Fruit fly (Drosophila melanogaster) whole organism, embryonic: ENCODE data around the gene CG13315.

Experiments
- BtbVII ChIP-seq: fragments of 200-800 bp; sonication (Bioruptor generic); optimal IDR thresholded peaks from 3 replicates; lab custom pipeline; 2017; ENCODE audit warnings: missing biosample characterization, mild to moderate bottlenecking, missing genetic modification characterization
- CG10979 ChIP-seq: fragments of 200-800 bp; sonication (Bioruptor generic); optimal IDR thresholded peaks from 2 replicates; lab custom pipeline; 2018; ENCODE audit warnings: missing biosample characterization, mild to moderate bottlenecking, missing genetic modification characterization, moderate library complexity
- CG14667 ChIP-seq: fragments of 200-800 bp; sonication (Bioruptor generic); IDR thresholded peaks from 2 replicates; pipeline ENCODE4 v1.3.6; 2022; ENCODE audit warnings: missing biosample characterization, missing genetic modification characterization
- CG14860 ChIP-seq: fragments of 200-800 bp; sonication (Bioruptor generic); IDR thresholded peaks from 3 replicates; pipeline ENCODE4 v1.3.6; 2022; ENCODE audit warnings: missing biosample characterization, missing genetic modification characterization; ENCODE audit not compliant: partially characterized antibody
- CG15514 ChIP-seq: fragments of 200-800 bp; sonication (Bioruptor generic); optimal IDR thresholded peaks from 3 replicates; lab custom pipeline; 2017; ENCODE audit warnings: missing biosample characterization, missing genetic modification characterization, mild to moderate bottlenecking, moderate library complexity, missing genetic modification reagents
- CG16815 ChIP-seq: fragments of 200-800 bp; sonication (Bioruptor generic); optimal IDR thresholded peaks from 3 replicates; lab custom pipeline; 2017; ENCODE audit warnings: missing biosample characterization, mild to moderate bottlenecking, missing genetic modification characterization
- CG17328 ChIP-seq: fragments of 200-800 bp; sonication (Bioruptor generic); IDR thresholded peaks from 2 replicates; pipeline ENCODE4 v1.3.6; 2022; ENCODE audit warnings: missing biosample characterization, missing genetic modification characterization
- CG17361 ChIP-seq: fragments of 200-800 bp; sonication (Bioruptor generic); IDR thresholded peaks from 3 replicates; pipeline ENCODE4 v1.3.6; 2022; ENCODE audit warnings: missing biosample characterization, missing genetic modification characterization
- CG17385 ChIP-seq: fragments of 200-800 bp; sonication (Bioruptor generic); optimal IDR thresholded peaks from 3 replicates; lab custom pipeline; 2018; ENCODE audit warnings: missing biosample characterization, mild to moderate bottlenecking, missing genetic modification characterization
- CG17829 ChIP-seq: fragments of 200-800 bp; optimal IDR thresholded peaks from 2 replicates; lab custom pipeline; 2019; ENCODE audit warnings: missing biosample characterization, mild to moderate bottlenecking, missing genetic modification characterization, moderate library complexity
- CG18262 ChIP-seq: fragments of 200-800 bp; optimal IDR thresholded peaks from 3 replicates; lab custom pipeline; 2019; ENCODE audit warnings: missing biosample characterization, mild to moderate bottlenecking, missing genetic modification characterization, moderate library complexity
- CG4360 ChIP-seq: fragments of 200-800 bp; sonication (Bioruptor generic); IDR thresholded peaks from 2 replicates; pipeline ENCODE4 v1.3.6; 2022; ENCODE audit warnings: missing biosample characterization, missing genetic modification characterization
- CG6689 ChIP-seq: fragments of 200-800 bp; sonication (Bioruptor generic); IDR thresholded peaks from 2 replicates; pipeline ENCODE4 v1.3.6; 2022; ENCODE audit warnings: missing biosample characterization, missing genetic modification characterization
- CG8359 ChIP-seq: fragments of 200-800 bp; sonication (Bioruptor generic); optimal IDR thresholded peaks from 2 replicates; lab custom pipeline; 2017; ENCODE audit warnings: missing biosample characterization, mild to moderate bottlenecking, missing genetic modification characterization, borderline replicate concordance
- CTCF ChIP-seq: fragments of 200-800 bp; sonication (Bioruptor generic); optimal IDR thresholded peaks from 2 replicates; lab custom pipeline; 2017; ENCODE audit warnings: missing biosample characterization, mild to moderate bottlenecking, missing genetic modification characterization, moderate library complexity
- Dll ChIP-seq: fragments of 200-800 bp; sonication (Bioruptor generic); IDR thresholded peaks from 4 replicates; pipeline ENCODE4 v1.3.6; 2022; ENCODE audit warnings: missing biosample characterization, missing genetic modification characterization; ENCODE audit not compliant: partially characterized antibody
- Fer3 ChIP-seq: fragments of 200-800 bp; sonication (Bioruptor generic); optimal IDR thresholded peaks from 2 replicates; lab custom pipeline; 2018; ENCODE audit warnings: missing biosample characterization, mild to moderate bottlenecking, missing genetic modification characterization, moderate library complexity
- GATAe ChIP-seq: fragments of 200-800 bp; sonication (Bioruptor generic); conservative IDR thresholded peaks from 2 replicates; pipeline ENCODE4 v1.3.6; 2022; ENCODE audit warnings: missing biosample characterization, missing genetic modification characterization
- Jarid2 ChIP-seq: fragments of 200-800 bp; sonication (Bioruptor generic); optimal IDR thresholded peaks from 3 replicates; lab custom pipeline; 2017; ENCODE audit warnings: mild to moderate bottlenecking, missing biosample characterization, missing genetic modification reagents, missing genetic modification characterization
- Oli ChIP-seq: fragments of 200-800 bp; sonication (Bioruptor generic); optimal IDR thresholded peaks from 2 replicates; lab custom pipeline; 2018; ENCODE audit warnings: missing biosample characterization, mild to moderate bottlenecking, missing genetic modification characterization, moderate library complexity
- Pdp1 ChIP-seq, 2 experiments: fragments of 200-800 bp; sonication (Bioruptor generic); optimal IDR thresholded peaks; 3 replicates each; lab custom pipeline; 2016; ENCODE audit warnings: missing biosample characterization in 2 of 2, missing genetic modification characterization in 2 of 2, mild to moderate bottlenecking in 1 of 2, moderate library complexity in 1 of 2
- Ptx1 ChIP-seq: fragments of 200-800 bp; sonication (Bioruptor generic); IDR thresholded peaks from 2 replicates; pipeline ENCODE4 v1.3.6; 2022; ENCODE audit warnings: missing biosample characterization, missing genetic modification characterization
- amos ChIP-seq: fragments of 200-800 bp; sonication (Bioruptor generic); IDR thresholded peaks from 2 replicates; pipeline ENCODE4 v1.3.6; 2022; ENCODE audit warnings: missing biosample characterization, missing genetic modification characterization; ENCODE audit not compliant: partially characterized antibody
- cg ChIP-seq: fragments of 200-800 bp; sonication (Bioruptor generic); optimal IDR thresholded peaks from 3 replicates; lab custom pipeline; 2019; ENCODE audit warnings: missing biosample characterization, mild to moderate bottlenecking, missing genetic modification characterization, moderate library complexity
- chm ChIP-seq: fragments of 200-800 bp; sonication (Bioruptor generic); IDR thresholded peaks from 2 replicates; pipeline ENCODE4 v1.3.6; 2022; ENCODE audit warnings: missing biosample characterization, missing genetic modification characterization
- eyg ChIP-seq: fragments of 200-800 bp; sonication (Bioruptor generic); optimal IDR thresholded peaks from 3 replicates; lab custom pipeline; 2016; ENCODE audit warnings: missing biosample characterization, missing genetic modification characterization
- fd3F ChIP-seq: fragments of 200-800 bp; sonication (Bioruptor generic); optimal IDR thresholded peaks from 2 replicates; lab custom pipeline; 2018; ENCODE audit warnings: missing biosample characterization, mild to moderate bottlenecking, missing genetic modification characterization, moderate library complexity
- gcm ChIP-seq: fragments of 200-800 bp; sonication (Bioruptor generic); optimal IDR thresholded peaks from 2 replicates; lab custom pipeline; 2019; ENCODE audit warnings: missing biosample characterization, mild to moderate bottlenecking, missing genetic modification characterization, moderate library complexity
- hb ChIP-seq: fragments of 200-800 bp; sonication (Bioruptor generic); IDR thresholded peaks from 3 replicates; pipeline ENCODE4 v1.3.6; 2022; ENCODE audit warnings: missing biosample characterization, missing genetic modification characterization; ENCODE audit not compliant: partially characterized antibody
- insv ChIP-seq, 2 experiments: fragments of 200-800 bp; sonication (Bioruptor generic); optimal IDR thresholded peaks; 3 replicates each; lab custom pipeline; 2016 to 2018; ENCODE audit warnings: missing biosample characterization in 2 of 2, missing genetic modification characterization in 2 of 2
- kah ChIP-seq: fragments of 200-800 bp; sonication (Bioruptor generic); optimal IDR thresholded peaks from 2 replicates; lab custom pipeline; 2018; ENCODE audit warnings: missing biosample characterization, mild to moderate bottlenecking, missing genetic modification characterization
- kni ChIP-seq: fragments of 200-800 bp; sonication (Bioruptor generic); optimal IDR thresholded peaks from 3 replicates; lab custom pipeline; 2017; ENCODE audit warnings: mild to moderate bottlenecking, missing biosample characterization, missing genetic modification reagents, missing genetic modification characterization
- knrl ChIP-seq: fragments of 200-800 bp; sonication (Bioruptor generic); IDR thresholded peaks from 3 replicates; pipeline ENCODE4 v1.3.6; 2022; ENCODE audit warnings: missing biosample characterization, missing genetic modification characterization; ENCODE audit not compliant: partially characterized antibody
- lilli ChIP-seq: fragments of 200-800 bp; sonication (Bioruptor generic); optimal IDR thresholded peaks from 3 replicates; lab custom pipeline; 2016; ENCODE audit warnings: missing biosample characterization, missing genetic modification characterization
- maf-S ChIP-seq: fragments of 200-800 bp; sonication (Bioruptor generic); optimal IDR thresholded peaks from 2 replicates; lab custom pipeline; 2016; ENCODE audit warnings: missing biosample characterization, missing genetic modification characterization
- nom ChIP-seq: fragments of 200-800 bp; sonication (Bioruptor generic); optimal IDR thresholded peaks from 2 replicates; lab custom pipeline; 2017; ENCODE audit warnings: missing biosample characterization, missing genetic modification characterization, mild to moderate bottlenecking, moderate library complexity, missing genetic modification reagents
- pnt ChIP-seq: fragments of 200-800 bp; sonication (Bioruptor generic); optimal IDR thresholded peaks from 3 replicates; lab custom pipeline; 2016; ENCODE audit warnings: missing biosample characterization, missing genetic modification characterization
- prd ChIP-seq, 3 experiments: fragments of >200 bp in 2 of 3; fragments of 200-800 bp in 1 of 3; sonication (Bioruptor generic) in 1 of 3; optimal IDR thresholded peaks in 2 of 3; IDR thresholded peaks in 1 of 3; 2 replicates in 2 of 3; 3 replicates in 1 of 3; pipeline versions ENCODE4 v1.3.6 to Lab custom; 2017 to 2022; ENCODE audit warnings: missing biosample characterization in 1 of 3, missing genetic modification characterization in 1 of 3
- sc ChIP-seq, 3 experiments: fragments of >200 bp in 2 of 3; fragments of 200-800 bp in 1 of 3; sonication (Bioruptor generic) in 1 of 3; optimal IDR thresholded peaks; 2 replicates in 2 of 3; 3 replicates in 1 of 3; lab custom pipeline; 2017; ENCODE audit warnings: mild to moderate bottlenecking in 1 of 3, missing biosample characterization in 1 of 3, missing genetic modification characterization in 1 of 3, missing genetic modification reagents in 1 of 3
- tap ChIP-seq: fragments of 200-800 bp; optimal IDR thresholded peaks from 3 replicates; lab custom pipeline; 2019; ENCODE audit warnings: missing biosample characterization, mild to moderate bottlenecking, missing genetic modification characterization, moderate library complexity
- tna ChIP-seq: fragments of 200-800 bp; sonication (Bioruptor generic); IDR thresholded peaks from 2 replicates; pipeline ENCODE4 v1.3.6; 2022; ENCODE audit warnings: missing biosample characterization, missing genetic modification characterization; ENCODE audit not compliant: partially characterized antibody

CG13315 gene

DNA sequence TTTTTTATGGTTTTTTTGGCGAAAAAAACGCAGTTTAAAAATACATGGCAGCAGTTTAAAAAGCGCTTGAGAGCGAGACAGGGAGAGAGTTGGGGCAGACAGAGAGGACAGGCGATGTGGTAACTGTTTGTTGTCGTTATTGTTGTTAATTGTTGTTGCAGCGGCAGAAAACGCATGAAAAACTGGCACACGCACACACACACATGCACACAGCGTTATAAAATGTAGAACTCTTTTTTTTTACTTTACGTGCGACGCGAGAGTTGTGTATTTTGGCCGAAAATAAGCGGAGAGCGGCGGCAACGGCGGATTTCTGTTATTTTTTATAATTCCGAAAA, 28.2 kb downstream of the CG13315 start (continued):
- no peak for TF ChIP-seq tap (tag; lab: Kevin White, UChicago)
- no peak for TF ChIP-seq insv (GFP tag; optimal IDR thresholded peaks at IDR 0.05; lab: Kevin White, UChicago)
- TF ChIP-seq pnt: no peak
- no peak for TF ChIP-seq CG18262 (tag; lab: Kevin White, UChicago)
- no peak for TF ChIP-seq tna (GFP tag; lab: Robert Waterston, UW)
- 0 out of 2 replicates have a peak, but pooled peaks have one; percentile 31 for TF ChIP-seq chm (GFP tag; lab: Robert Waterston, UW)
- TF ChIP-seq maf-S (GFP tag; lab: Kevin White, UChicago): no peak
- 0 out of 2 replicates have a peak, but pooled peaks have one; percentile 8 for TF ChIP-seq CG6689
- TF ChIP-seq Jarid2 (GFP tag; lab: Kevin White, UChicago): peak; percentile 86
- no peak for TF ChIP-seq CG17385 (GFP tag; lab: Kevin White, UChicago)
- TF ChIP-seq fd3F (GFP tag; lab: Kevin White, UChicago): no peak
- TF ChIP-seq hb (GFP tag; lab: Robert Waterston, UW): no peak
- TF ChIP-seq Fer3 (tag; lab: Kevin White, UChicago): no peak
- no peak for TF ChIP-seq CG14667
- TF ChIP-seq cg (GFP tag; lab: Kevin White, UChicago): peak; percentile 48
- TF ChIP-seq CG14860 (GFP tag; lab: Robert Waterston, UW): 0 out of 3 replicates have a peak, but pooled peaks have one; percentile 8
- TF ChIP-seq CTCF (GFP tag; lab: Kevin White, UChicago): peak; percentile 13
- no peak for TF ChIP-seq lilli (GFP tag; lab: Kevin White, UChicago)
- TF ChIP-seq prd (optimal IDR thresholded peaks at IDR 0.05; lab: Kevin White, UChicago): no peak
- no peak for TF ChIP-seq prd (GFP tag; IDR thresholded peaks at IDR 0.05; lab: Robert Waterston, UW)
- TF ChIP-seq gcm (GFP tag; lab: Kevin White, UChicago): no peak
- TF ChIP-seq CG17328 (GFP tag; lab: Robert Waterston, UW): no peak
- no peak for TF ChIP-seq CG10979
- TF ChIP-seq knrl (GFP tag; lab: Robert Waterston, UW): no peak
- TF ChIP-seq CG16815 (GFP tag; lab: Kevin White, UChicago): no peak
- TF ChIP-seq CG4360 (GFP tag; lab: Robert Waterston, UW): no peak
- TF ChIP-seq nom (GFP tag; lab: Kevin White, UChicago): no peak
- TF ChIP-seq CG17829 (tag; lab: Kevin White, UChicago): no peak
- TF ChIP-seq eyg (GFP tag; lab: Kevin White, UChicago): no peak
- no peak for TF ChIP-seq sc (optimal IDR thresholded peaks at IDR 0.05; lab: Kevin White, UChicago)
- no peak for TF ChIP-seq sc (GFP tag; optimal IDR thresholded peaks at IDR 0.05; lab: Kevin White, UChicago)
- TF ChIP-seq CG17361 (GFP tag; lab: Robert Waterston, UW): no peak
- TF ChIP-seq CG8359 (GFP tag; lab: Kevin White, UChicago): peak; percentile 70
- TF ChIP-seq Pdp1 (GFP tag; optimal IDR thresholded peaks at IDR 0.05; lab: Kevin White, UChicago): peak in 1 of 2 experiments; percentile 74
- TF ChIP-seq kni: peak; percentile 5
- TF ChIP-seq BtbVII (GFP tag; lab: Kevin White, UChicago): no peak
- peak; percentile 10; the same call in 1 of the 2 replicates for TF ChIP-seq amos (GFP tag; lab: Robert Waterston, UW)
- no peak for TF ChIP-seq Ptx1 (GFP tag; lab: Robert Waterston, UW)
- no peak for TF ChIP-seq Oli (tag; lab: Kevin White, UChicago)
- no peak for TF ChIP-seq GATAe
- peak; percentile 8 for TF ChIP-seq CG15514 (GFP tag; lab: Kevin White, UChicago)
- no peak for TF ChIP-seq kah (GFP tag; lab: Kevin White, UChicago)
- TF ChIP-seq Dll (GFP tag; lab: Robert Waterston, UW): no peak
